Fruit fly (Drosophila melanogaster) ovary, adult (tissue): ENCODE results near the gene CG14147.

Source experiments
- CG17801 ChIP-seq: fragments of 200-800 bp; optimal IDR thresholded peaks from 2 replicates; lab custom pipeline; 2019; ENCODE audit warnings: missing biosample characterization, mild to moderate bottlenecking, missing genetic modification characterization, moderate library complexity; ENCODE audit not compliant: partially characterized antibody

The CG14147 gene

dm6 chr3L:11015203-11015602 is 42.8 kb downstream of the CG14147 start:
- no peak for TF ChIP-seq CG17801 (GFP tag; lab: Kevin White, UChicago)

- TF ChIP-seq CG17801 (GFP tag; lab: Kevin White, UChicago) = no peak
These were observed 47.6 kb downstream of the CG14147 start for dm6 chr3L:11020058-11020457.

- TF ChIP-seq CG17801 (GFP tag; lab: Kevin White, UChicago) = no peak
These were observed 49.5 kb downstream of the CG14147 start for dm6 chr3L:11021958-11022357.
